Worm (Caenorhabditis elegans): ENCODE results near the gene elli-1.
"Not testable (repeated sequence)": the region's sequence is repeated elsewhere in the genome, so short reads cannot be mapped to it uniquely, and the experiment has no call there.

- TF ChIP-seq aptf-3 (GFP tag; IDR thresholded peaks at IDR 0.05); gei-17 (GFP tag; optimal IDR thresholded peaks at IDR 0.05); lin-26 (GFP tag; IDR thresholded peaks at IDR 0.05): not testable (repeated sequence)
Measured at ce11 chrIV:8715032-8715431, 39.6 kb downstream of the elli-1 start, which contains the start of the genes parg-2 and ipla-5.

All from whole organism, young adult.